Fruit fly (Drosophila melanogaster) whole organism, embryonic: Measurements from ENCODE around the gene CG33293.

ENCODE experiments used
- Awh ChIP-seq: fragments of 200-800 bp; sonication (Bioruptor generic); IDR thresholded peaks from 2 replicates; pipeline ENCODE4, ENCODE4 v1.3.6; 2022; ENCODE audit warnings: missing biosample characterization, missing genetic modification characterization
- B-H2 ChIP-seq: fragments of 200-800 bp; sonication (Bioruptor generic); optimal IDR thresholded peaks from 2 replicates; lab custom pipeline; 2018; ENCODE audit warnings: missing biosample characterization, mild to moderate bottlenecking, missing genetic modification characterization
- Bdp1 ChIP-seq: fragments of 200-800 bp; sonication (Bioruptor generic); optimal IDR thresholded peaks from 3 replicates; lab custom pipeline; 2016; ENCODE audit warnings: missing biosample characterization, missing genetic modification characterization
- CG11093 ChIP-seq: fragments of 200-800 bp; sonication (Bioruptor generic); IDR thresholded peaks from 3 replicates; pipeline ENCODE4 v1.3.6; 2022; ENCODE audit warnings: missing biosample characterization, missing genetic modification characterization
- CG11456 ChIP-seq: fragments of 200-800 bp; sonication (Bioruptor generic); IDR thresholded peaks from 3 replicates; pipeline ENCODE4 v1.3.6; 2022; ENCODE audit warnings: missing biosample characterization, missing genetic modification characterization
- CG12744 ChIP-seq: fragments of 200-800 bp; sonication (Bioruptor generic); optimal IDR thresholded peaks from 2 replicates; lab custom pipeline; 2016; ENCODE audit warnings: missing biosample characterization, missing genetic modification characterization
- CG12769 ChIP-seq: fragments of 200-800 bp; sonication (Bioruptor generic); optimal IDR thresholded peaks from 2 replicates; lab custom pipeline; 2019; ENCODE audit warnings: missing biosample characterization, mild to moderate bottlenecking, missing genetic modification characterization, moderate library complexity
- CG16813 ChIP-seq: fragments of 200-800 bp; sonication (Bioruptor generic); IDR thresholded peaks from 3 replicates; pipeline ENCODE4 v1.3.6; 2022; ENCODE audit warnings: missing biosample characterization, missing genetic modification characterization; ENCODE audit not compliant: partially characterized antibody
- CG17359 ChIP-seq: fragments of 200-800 bp; sonication (Bioruptor generic); optimal IDR thresholded peaks from 3 replicates; lab custom pipeline; 2018; ENCODE audit warnings: missing biosample characterization, mild to moderate bottlenecking, missing genetic modification characterization, moderate library complexity
- CG17385 ChIP-seq: fragments of 200-800 bp; sonication (Bioruptor generic); optimal IDR thresholded peaks from 3 replicates; lab custom pipeline; 2018; ENCODE audit warnings: missing biosample characterization, mild to moderate bottlenecking, missing genetic modification characterization
- CG31365 ChIP-seq: fragments of 200-800 bp; sonication (Bioruptor generic); optimal IDR thresholded peaks from 2 replicates; lab custom pipeline; 2018; ENCODE audit warnings: missing biosample characterization, mild to moderate bottlenecking, missing genetic modification characterization
- CG3281 ChIP-seq: fragments of 200-800 bp; sonication (Bioruptor generic); optimal IDR thresholded peaks from 3 replicates; lab custom pipeline; 2017; ENCODE audit warnings: missing biosample characterization, mild to moderate bottlenecking, missing genetic modification characterization
- CG3726 ChIP-seq: fragments of 200-800 bp; sonication (Bioruptor generic); IDR thresholded peaks from 3 replicates; pipeline ENCODE4, ENCODE4 v1.3.6; 2022; ENCODE audit warnings: missing biosample characterization, missing genetic modification characterization
- CG3838 ChIP-seq: fragments of 200-800 bp; sonication (Bioruptor generic); optimal IDR thresholded peaks from 3 replicates; lab custom pipeline; 2016; ENCODE audit warnings: missing biosample characterization, missing genetic modification characterization
- CG4820 ChIP-seq: fragments of 200-800 bp; sonication (Bioruptor generic); optimal IDR thresholded peaks from 3 replicates; lab custom pipeline; 2016; ENCODE audit warnings: missing biosample characterization, missing genetic modification characterization
- CG7271 ChIP-seq: fragments of 200-800 bp; sonication (Bioruptor generic); optimal IDR thresholded peaks from 2 replicates; lab custom pipeline; 2018; ENCODE audit warnings: missing biosample characterization, mild to moderate bottlenecking, missing genetic modification characterization, moderate library complexity
- CG7556 ChIP-seq: fragments of 200-800 bp; sonication (Bioruptor generic); optimal IDR thresholded peaks from 2 replicates; lab custom pipeline; 2017; ENCODE audit warnings: missing biosample characterization, mild to moderate bottlenecking, missing genetic modification characterization
- CG7839 ChIP-seq: fragments of 200-800 bp; sonication (Bioruptor generic); optimal IDR thresholded peaks from 3 replicates; lab custom pipeline; 2018; ENCODE audit warnings: missing biosample characterization, mild to moderate bottlenecking, missing genetic modification characterization, moderate library complexity
- CG7928 ChIP-seq: fragments of 200-800 bp; sonication (Bioruptor generic); optimal IDR thresholded peaks from 2 replicates; lab custom pipeline; 2017; ENCODE audit warnings: missing biosample characterization, mild to moderate bottlenecking, missing genetic modification characterization
- CrebB ChIP-seq: fragments of 200-800 bp; sonication (Bioruptor generic); optimal IDR thresholded peaks from 3 replicates; lab custom pipeline; 2018; ENCODE audit warnings: missing biosample characterization, mild to moderate bottlenecking, missing genetic modification characterization
- Dbx ChIP-seq: fragments of 200-800 bp; sonication (Bioruptor generic); IDR thresholded peaks from 3 replicates; pipeline ENCODE4 v1.3.6; 2022; ENCODE audit warnings: missing biosample characterization, missing genetic modification characterization
- Dip3 ChIP-seq: fragments of 200-800 bp; sonication (Bioruptor generic); optimal IDR thresholded peaks from 3 replicates; lab custom pipeline; 2016; ENCODE audit warnings: missing biosample characterization, missing genetic modification characterization
- E2f1 ChIP-seq: fragments of 200-800 bp; sonication (Bioruptor generic); IDR thresholded peaks from 2 replicates; pipeline ENCODE4 v1.3.6; 2022; ENCODE audit warnings: missing biosample characterization, missing genetic modification characterization
- Elba2 ChIP-seq: fragments of 200-800 bp; sonication (Bioruptor generic); optimal IDR thresholded peaks from 3 replicates; lab custom pipeline; 2016; ENCODE audit warnings: missing biosample characterization, missing genetic modification characterization
- Ets97D ChIP-seq: fragments of 200-800 bp; sonication (Bioruptor generic); optimal IDR thresholded peaks from 3 replicates; lab custom pipeline; 2016; ENCODE audit warnings: missing biosample characterization, missing genetic modification characterization
- H2.0 ChIP-seq: fragments of 200-800 bp; sonication (Bioruptor generic); IDR thresholded peaks from 2 replicates; pipeline ENCODE4 v1.3.6; 2022; ENCODE audit warnings: missing biosample characterization, missing genetic modification characterization
- HLH3B ChIP-seq: fragments of 200-800 bp; sonication (Bioruptor generic); IDR thresholded peaks from 2 replicates; pipeline ENCODE4 v1.3.6; 2022; ENCODE audit warnings: missing biosample characterization, missing genetic modification characterization
- HLH54F ChIP-seq: fragments of 200-800 bp; sonication (Bioruptor generic); optimal IDR thresholded peaks from 3 replicates; lab custom pipeline; 2016; ENCODE audit warnings: missing biosample characterization, missing genetic modification characterization
- Med ChIP-seq: fragments of 200-800 bp; sonication (Bioruptor generic); peaks from one replicate; lab custom pipeline; 2016; ENCODE audit warnings: missing biosample characterization, missing genetic modification characterization, mild to moderate bottlenecking, inconsistent platforms, moderate library complexity
- Mes4 ChIP-seq: fragments of 200-800 bp; sonication (Bioruptor generic); optimal IDR thresholded peaks from 2 replicates; lab custom pipeline; 2016; ENCODE audit warnings: missing biosample characterization, missing genetic modification characterization
- NC2α ChIP-seq: fragments of 200-800 bp; sonication (Bioruptor generic); optimal IDR thresholded peaks from 2 replicates; lab custom pipeline; 2016; ENCODE audit warnings: missing biosample characterization, missing genetic modification characterization
- NFAT ChIP-seq: fragments of 200-800 bp; sonication (Bioruptor generic); IDR thresholded peaks from 2 replicates; pipeline ENCODE4 v1.3.6; 2022; ENCODE audit warnings: missing biosample characterization, missing genetic modification characterization
- Nf-YA ChIP-seq: fragments of 200-800 bp; sonication (Bioruptor generic); IDR thresholded peaks from 2 replicates; pipeline ENCODE4 v1.3.6; 2022; ENCODE audit warnings: missing biosample characterization, missing genetic modification characterization
- Sry-β ChIP-seq: fragments of 200-800 bp; sonication (Bioruptor generic); optimal IDR thresholded peaks from 2 replicates; lab custom pipeline; 2018; ENCODE audit warnings: missing biosample characterization, mild to moderate bottlenecking, missing genetic modification characterization, moderate library complexity
- ac ChIP-seq: fragments of 200-800 bp; sonication (Bioruptor generic); optimal IDR thresholded peaks from 3 replicates; lab custom pipeline; 2017; ENCODE audit warnings: missing biosample characterization, mild to moderate bottlenecking, missing genetic modification characterization
- br ChIP-seq: fragments of >200 bp; optimal IDR thresholded peaks from 2 replicates; lab custom pipeline; 2017
- bsh ChIP-seq, 2 experiments: fragments of 200-800 bp; sonication (Bioruptor generic); optimal IDR thresholded peaks; 2 replicates each; lab custom pipeline; 2017 to 2018; ENCODE audit warnings: mild to moderate bottlenecking in 2 of 2, missing biosample characterization in 2 of 2, missing genetic modification characterization in 2 of 2, moderate library complexity in 1 of 2
- fd102C ChIP-seq: fragments of 200-800 bp; sonication (Bioruptor generic); optimal IDR thresholded peaks from 2 replicates; lab custom pipeline; 2018; ENCODE audit warnings: missing biosample characterization, mild to moderate bottlenecking, missing genetic modification characterization, moderate library complexity
- fd64A ChIP-seq: fragments of 200-800 bp; sonication (Bioruptor generic); optimal IDR thresholded peaks from 3 replicates; lab custom pipeline; 2018; ENCODE audit warnings: missing biosample characterization, mild to moderate bottlenecking, missing genetic modification characterization
- fd96Cb ChIP-seq: fragments of 200-800 bp; sonication (Bioruptor generic); optimal IDR thresholded peaks from 2 replicates; lab custom pipeline; 2018; ENCODE audit warnings: missing biosample characterization, mild to moderate bottlenecking, missing genetic modification characterization, moderate library complexity
- ken ChIP-seq: fragments of 200-800 bp; sonication (Bioruptor generic); IDR thresholded peaks from 3 replicates; pipeline ENCODE4 v1.3.6; 2022; ENCODE audit warnings: missing biosample characterization, missing genetic modification characterization
- kni ChIP-seq: fragments of 200-800 bp; sonication (Bioruptor generic); optimal IDR thresholded peaks from 3 replicates; lab custom pipeline; 2017; ENCODE audit warnings: mild to moderate bottlenecking, missing biosample characterization, missing genetic modification reagents, missing genetic modification characterization
- knrl ChIP-seq: fragments of 200-800 bp; sonication (Bioruptor generic); IDR thresholded peaks from 3 replicates; pipeline ENCODE4 v1.3.6; 2022; ENCODE audit warnings: missing biosample characterization, missing genetic modification characterization; ENCODE audit not compliant: partially characterized antibody
- mirr ChIP-seq: fragments of 200-800 bp; sonication (Bioruptor generic); optimal IDR thresholded peaks from 3 replicates; lab custom pipeline; 2018; ENCODE audit warnings: missing biosample characterization, mild to moderate bottlenecking, missing genetic modification characterization
- nom ChIP-seq: fragments of 200-800 bp; sonication (Bioruptor generic); optimal IDR thresholded peaks from 2 replicates; lab custom pipeline; 2017; ENCODE audit warnings: missing biosample characterization, missing genetic modification characterization, mild to moderate bottlenecking, moderate library complexity, missing genetic modification reagents
- odd ChIP-seq: fragments of 200-800 bp; sonication (Bioruptor generic); optimal IDR thresholded peaks from 2 replicates; lab custom pipeline; 2017; ENCODE audit warnings: missing biosample characterization, mild to moderate bottlenecking, missing genetic modification characterization
- rib ChIP-seq: fragments of 200-800 bp; sonication (Bioruptor generic); IDR thresholded peaks from 2 replicates; pipeline ENCODE4 v1.3.6; 2022; ENCODE audit warnings: missing biosample characterization, missing genetic modification characterization
- schlank ChIP-seq: fragments of 200-800 bp; sonication (Bioruptor generic); optimal IDR thresholded peaks from 2 replicates; lab custom pipeline; 2018; ENCODE audit warnings: missing biosample characterization, mild to moderate bottlenecking, missing genetic modification characterization
- trh ChIP-seq: fragments of 200-800 bp; sonication (Bioruptor generic); optimal IDR thresholded peaks from 2 replicates; lab custom pipeline; 2016; ENCODE audit warnings: missing biosample characterization, missing genetic modification characterization
- twi ChIP-seq: fragments of 200-800 bp; optimal IDR thresholded peaks from 2 replicates; lab custom pipeline; 2019; ENCODE audit warnings: missing biosample characterization, mild to moderate bottlenecking, missing genetic modification characterization, moderate library complexity
- zen ChIP-seq: fragments of 200-800 bp; sonication (Bioruptor generic); optimal IDR thresholded peaks from 3 replicates; lab custom pipeline; 2018; ENCODE audit warnings: missing biosample characterization, mild to moderate bottlenecking, missing genetic modification characterization, moderate library complexity

The CG33293 gene

dm6 chr3R:5250530-5251242 lies 10.2 kb upstream of the CG33293 start (continued):
- TF ChIP-seq CG31365 (tag; lab: Kevin White, UChicago), result no peak
- TF ChIP-seq mirr, result no peak
- TF ChIP-seq nom, result peak; percentile 7
- no peak for TF ChIP-seq br (lab: Kevin White, UChicago)
- no peak for TF ChIP-seq HLH54F (GFP tag; lab: Kevin White, UChicago)
- TF ChIP-seq odd (GFP tag; lab: Kevin White, UChicago), result no peak
- no peak for TF ChIP-seq Sry-β
- TF ChIP-seq kni (GFP tag; lab: Kevin White, UChicago), result no peak
- TF ChIP-seq HLH3B (GFP tag; lab: Robert Waterston, UW), result no peak
- no peak for TF ChIP-seq CG7556 (GFP tag; lab: Kevin White, UChicago)
- TF ChIP-seq CG11093 (GFP tag; lab: Robert Waterston, UW), result no peak
- TF ChIP-seq trh (GFP tag; lab: Kevin White, UChicago), result no peak
- no peak for TF ChIP-seq bsh (GFP tag; optimal IDR thresholded peaks at IDR 0.05; lab: Kevin White, UChicago)
- no peak for TF ChIP-seq CG3726 (GFP tag; lab: Robert Waterston, UW)
- no peak for TF ChIP-seq fd102C (GFP tag; lab: Kevin White, UChicago)
- TF ChIP-seq CG7271, result no peak
- peak; percentile 46 for TF ChIP-seq Med
- TF ChIP-seq Dip3 (GFP tag; lab: Kevin White, UChicago), result peak; percentile 5
- no peak for TF ChIP-seq twi (tag; lab: Kevin White, UChicago)
- TF ChIP-seq zen, result no peak
- TF ChIP-seq schlank (tag; lab: Kevin White, UChicago), result no peak
- TF ChIP-seq H2.0, result 0 out of 2 replicates have a peak, but pooled peaks have one; percentile 11
- no peak for TF ChIP-seq CrebB (tag; lab: Kevin White, UChicago)
- TF ChIP-seq CG11456, result no peak
- no peak for TF ChIP-seq Mes4 (GFP tag; lab: Kevin White, UChicago)
- no peak for TF ChIP-seq Nf-YA (GFP tag; lab: Robert Waterston, UW)
- no peak for TF ChIP-seq CG4820 (GFP tag; lab: Kevin White, UChicago)
- TF ChIP-seq CG12769 (tag; lab: Kevin White, UChicago), result no peak
- TF ChIP-seq CG7928, result no peak
- no peak for TF ChIP-seq NC2α (GFP tag; lab: Kevin White, UChicago)
- TF ChIP-seq B-H2, result no peak
- no peak for TF ChIP-seq CG3281 (GFP tag; lab: Kevin White, UChicago)
- TF ChIP-seq CG16813 (GFP tag; lab: Robert Waterston, UW), result no peak
- TF ChIP-seq NFAT (GFP tag; lab: Robert Waterston, UW), result no peak
- TF ChIP-seq ken, result no peak
- TF ChIP-seq Ets97D (GFP tag; lab: Kevin White, UChicago), result no peak
- no peak for TF ChIP-seq Elba2 (GFP tag; lab: Kevin White, UChicago)
- TF ChIP-seq CG12744 (GFP tag; lab: Kevin White, UChicago), result no peak
- TF ChIP-seq CG17385 (GFP tag; lab: Kevin White, UChicago), result no peak
- no peak for TF ChIP-seq CG7839 (tag; lab: Kevin White, UChicago)
- no peak for TF ChIP-seq Bdp1
- TF ChIP-seq CG3838 (GFP tag; lab: Kevin White, UChicago), result no peak
- TF ChIP-seq Dbx, result 0 out of 3 replicates have a peak, but pooled peaks have one; percentile 15
- TF ChIP-seq ac (GFP tag; lab: Kevin White, UChicago), result no peak
- no peak for TF ChIP-seq fd96Cb (tag; lab: Kevin White, UChicago)
- TF ChIP-seq rib, result no peak
- no peak for TF ChIP-seq fd64A
- no peak for TF ChIP-seq E2f1 (GFP tag; lab: Robert Waterston, UW)
- TF ChIP-seq Awh (GFP tag; lab: Robert Waterston, UW), result no peak
- TF ChIP-seq CG17359 (tag; lab: Kevin White, UChicago), result peak; percentile 21
- no peak for TF ChIP-seq knrl (GFP tag; lab: Robert Waterston, UW)
